Fruit fly (Drosophila melanogaster) whole organism, prepupa: ENCODE data around the gene m-cup.
A peak's percentile ranks its signal among the peaks of the same experiment; 100 is the strongest.

Experiments
- Blimp-1 ChIP-seq: fragments of 200-800 bp; sonication (Bioruptor generic); optimal IDR thresholded peaks from 3 replicates; lab custom pipeline; 2017; ENCODE audit warnings: missing biosample characterization, missing genetic modification characterization, mild to moderate bottlenecking, moderate library complexity, missing genetic modification reagents
- CG11762 ChIP-seq: fragments of 200-800 bp; sonication (Bioruptor generic); optimal IDR thresholded peaks from 3 replicates; lab custom pipeline; 2016; ENCODE audit warnings: missing biosample characterization, missing genetic modification characterization; ENCODE audit not compliant: insufficient read depth
- CG1621 ChIP-seq: fragments of 200-800 bp; sonication (Bioruptor generic); optimal IDR thresholded peaks from 3 replicates; lab custom pipeline; 2018; ENCODE audit warnings: missing biosample characterization, mild to moderate bottlenecking, missing genetic modification characterization
- CG31627 ChIP-seq: fragments of 200-800 bp; sonication (Bioruptor generic); optimal IDR thresholded peaks from 3 replicates; lab custom pipeline; 2016; ENCODE audit warnings: missing biosample characterization, missing genetic modification characterization
- CG32006 ChIP-seq: fragments of 200-800 bp; sonication (Bioruptor generic); optimal IDR thresholded peaks from 3 replicates; lab custom pipeline; 2017; ENCODE audit warnings: missing biosample characterization, mild to moderate bottlenecking, missing genetic modification characterization
- CG3919 ChIP-seq: fragments of 200-800 bp; sonication (Bioruptor generic); optimal IDR thresholded peaks from 3 replicates; lab custom pipeline; 2016; ENCODE audit warnings: missing biosample characterization, missing genetic modification characterization
- CG6163 ChIP-seq: fragments of 200-800 bp; sonication (Bioruptor generic); IDR thresholded peaks from 3 replicates; pipeline ENCODE4 v1.3.6; 2022; ENCODE audit warnings: missing biosample characterization, missing genetic modification characterization
- CG6276 ChIP-seq: fragments of 200-800 bp; sonication (Bioruptor generic); optimal IDR thresholded peaks from 2 replicates; lab custom pipeline; 2017; ENCODE audit warnings: missing biosample characterization, mild to moderate bottlenecking, missing genetic modification characterization
- CG6792 ChIP-seq: fragments of 200-800 bp; sonication (Bioruptor generic); optimal IDR thresholded peaks from 3 replicates; lab custom pipeline; 2016; ENCODE audit warnings: missing biosample characterization, missing genetic modification characterization
- CG6808 ChIP-seq: fragments of 200-800 bp; sonication (Bioruptor generic); optimal IDR thresholded peaks from 3 replicates; lab custom pipeline; 2017; ENCODE audit warnings: missing biosample characterization, missing genetic modification characterization, mild to moderate bottlenecking, moderate library complexity, missing genetic modification reagents
- CG8319 ChIP-seq: fragments of 200-800 bp; sonication (Bioruptor generic); optimal IDR thresholded peaks from 3 replicates; lab custom pipeline; 2016; ENCODE audit warnings: missing biosample characterization, missing genetic modification characterization
- CG9139 ChIP-seq: fragments of 200-800 bp; sonication (Bioruptor generic); optimal IDR thresholded peaks from 3 replicates; lab custom pipeline; 2017; ENCODE audit warnings: missing biosample characterization, mild to moderate bottlenecking, missing genetic modification characterization
- Eip75B ChIP-seq: fragments of 200-800 bp; sonication (Bioruptor generic); optimal IDR thresholded peaks from 3 replicates; lab custom pipeline; 2016; ENCODE audit warnings: missing biosample characterization, missing genetic modification characterization
- Ets21C ChIP-seq: fragments of 200-800 bp; sonication (Bioruptor generic); optimal IDR thresholded peaks from 3 replicates; lab custom pipeline; 2016; ENCODE audit warnings: missing biosample characterization, missing genetic modification characterization
- Ets96B ChIP-seq: fragments of 200-800 bp; optimal IDR thresholded peaks from 2 replicates; lab custom pipeline; 2019; ENCODE audit warnings: missing biosample characterization, mild to moderate bottlenecking, missing genetic modification characterization, moderate library complexity
- Hr39 ChIP-seq: fragments of 200-800 bp; sonication (Bioruptor generic); optimal IDR thresholded peaks from 2 replicates; lab custom pipeline; 2016; ENCODE audit warnings: missing biosample characterization, missing genetic modification characterization
- Hr4 ChIP-seq: fragments of 200-800 bp; sonication (Bioruptor generic); optimal IDR thresholded peaks from 3 replicates; lab custom pipeline; 2016; ENCODE audit warnings: missing biosample characterization, missing genetic modification characterization
- Lpt ChIP-seq: fragments of 200-800 bp; sonication (Bioruptor generic); optimal IDR thresholded peaks from 3 replicates; lab custom pipeline; 2016; ENCODE audit warnings: missing biosample characterization, missing genetic modification characterization
- Sox102F ChIP-seq: fragments of 200-800 bp; sonication (Bioruptor generic); optimal IDR thresholded peaks from 2 replicates; lab custom pipeline; 2016; ENCODE audit warnings: missing biosample characterization, mild to moderate bottlenecking, missing genetic modification characterization
- Sox15 ChIP-seq: fragments of 200-800 bp; sonication (Bioruptor generic); optimal IDR thresholded peaks from 3 replicates; lab custom pipeline; 2016; ENCODE audit warnings: missing biosample characterization, missing genetic modification characterization
- acj6 ChIP-seq: fragments of 200-800 bp; sonication (Bioruptor generic); optimal IDR thresholded peaks from 3 replicates; lab custom pipeline; 2016; ENCODE audit warnings: missing biosample characterization, missing genetic modification characterization
- dac ChIP-seq: fragments of 200-800 bp; sonication (Bioruptor generic); optimal IDR thresholded peaks from 2 replicates; lab custom pipeline; 2017; ENCODE audit warnings: missing biosample characterization, mild to moderate bottlenecking, missing genetic modification characterization
- esn ChIP-seq: fragments of 200-800 bp; sonication (Bioruptor generic); optimal IDR thresholded peaks from 2 replicates; lab custom pipeline; 2016; ENCODE audit warnings: missing biosample characterization, mild to moderate bottlenecking, missing genetic modification characterization, moderate library complexity
- lz ChIP-seq: fragments of 200-800 bp; sonication (Bioruptor generic); optimal IDR thresholded peaks from 3 replicates; lab custom pipeline; 2016; ENCODE audit warnings: missing biosample characterization, missing genetic modification characterization
- net ChIP-seq: fragments of 200-800 bp; sonication (Bioruptor generic); optimal IDR thresholded peaks from 3 replicates; lab custom pipeline; 2016; ENCODE audit warnings: missing biosample characterization, missing genetic modification characterization
- salr ChIP-seq, 2 experiments: fragments of 200-800 bp; sonication (Bioruptor generic); optimal IDR thresholded peaks; 3 replicates each; lab custom pipeline; 2016 to 2018; ENCODE audit warnings: missing biosample characterization in 2 of 2, missing genetic modification characterization in 2 of 2, mild to moderate bottlenecking in 1 of 2
- spab ChIP-seq: fragments of 200-800 bp; sonication (Bioruptor generic); optimal IDR thresholded peaks from 2 replicates; lab custom pipeline; 2017; ENCODE audit warnings: missing biosample characterization, mild to moderate bottlenecking, missing genetic modification characterization, missing genetic modification reagents
- svp ChIP-seq: fragments of 200-800 bp; sonication (Bioruptor generic); peaks from one replicate; lab custom pipeline; 2016; ENCODE audit warnings: missing biosample characterization, missing genetic modification characterization
- topi ChIP-seq: fragments of 200-800 bp; sonication (Bioruptor generic); optimal IDR thresholded peaks from 3 replicates; lab custom pipeline; 2016; ENCODE audit warnings: missing biosample characterization, missing genetic modification characterization
- vri ChIP-seq: fragments of 200-800 bp; sonication (Bioruptor generic); optimal IDR thresholded peaks from 3 replicates; lab custom pipeline; 2016; ENCODE audit warnings: missing biosample characterization, mild to moderate bottlenecking, missing genetic modification characterization

m-cup gene

dm6 chr3R:17138699-17139098 lies 10.5 kb downstream of the m-cup start, which contains the start of gene CG5265:
TSS of gene CG5265 (plus strand) at chr3R:17138999.
- no peak for TF ChIP-seq Ets96B (tag; lab: Kevin White, UChicago)
- no peak for TF ChIP-seq Hr39
- no peak for TF ChIP-seq CG6792 (GFP tag; lab: Kevin White, UChicago)

dm6 chr3R:17137593-17137992 lies 11.6 kb downstream of the m-cup start, which contains the start of gene CG5255:
TSS of gene CG5255 (plus strand) at chr3R:17137893.
- no peak for TF ChIP-seq net
- no peak for TF ChIP-seq CG6276 (GFP tag; lab: Kevin White, UChicago)
- TF ChIP-seq CG6163: no peak
- no peak for TF ChIP-seq Eip75B (GFP tag; lab: Kevin White, UChicago)
- no peak for TF ChIP-seq CG6792 (GFP tag; lab: Kevin White, UChicago)
- TF ChIP-seq CG9139 (GFP tag; lab: Kevin White, UChicago): no peak
- no peak for TF ChIP-seq Sox102F
- TF ChIP-seq CG6808 (GFP tag; lab: Kevin White, UChicago): no peak
- TF ChIP-seq CG32006 (GFP tag; lab: Kevin White, UChicago): no peak
- TF ChIP-seq Blimp-1 (GFP tag; lab: Kevin White, UChicago): no peak
- TF ChIP-seq Hr39: no peak

- TF ChIP-seq dac (GFP tag; lab: Kevin White, UChicago) (no peak), vri (GFP tag; lab: Kevin White, UChicago) (peak; percentile 45), CG6163 (no peak), svp (GFP tag; lab: Kevin White, UChicago) (peak; percentile 46), CG31627 (GFP tag; lab: Kevin White, UChicago) (no peak)
Measured at dm6 chr3R:17135747-17136146, 13.5 kb downstream of the m-cup start, which contains the start of gene CG5246. TSS of gene CG5246 (plus strand) at chr3R:17136111.

dm6 chr3R:17133897-17134296 lies 15.3 kb downstream of the m-cup start, which contains the start of gene CG31267:
TSS of gene CG31267 (plus strand) at chr3R:17134197.
- TF ChIP-seq Lpt (GFP tag; lab: Kevin White, UChicago) (no peak), svp (GFP tag; lab: Kevin White, UChicago) (peak; percentile 14)
- TF ChIP-seq, all 60 proteins: peak for 1

- TF ChIP-seq salr (GFP tag; optimal IDR thresholded peaks at IDR 0.05; lab: Kevin White, UChicago): no peak
- TF ChIP-seq CG9139 (GFP tag; lab: Kevin White, UChicago): no peak
- TF ChIP-seq dac (GFP tag; lab: Kevin White, UChicago): no peak
- TF ChIP-seq net: no peak
- TF ChIP-seq CG6792 (GFP tag; lab: Kevin White, UChicago): no peak
- no peak for TF ChIP-seq CG1621 (tag; lab: Kevin White, UChicago)
- TF ChIP-seq Sox15 (GFP tag; lab: Kevin White, UChicago): no peak
- no peak for TF ChIP-seq CG6163
- TF ChIP-seq CG8319 (GFP tag; lab: Kevin White, UChicago): no peak
- TF ChIP-seq CG11762: no peak
- TF ChIP-seq acj6 (GFP tag; lab: Kevin White, UChicago): no peak
- TF ChIP-seq CG32006 (GFP tag; lab: Kevin White, UChicago): no peak
- TF ChIP-seq Ets96B (tag; lab: Kevin White, UChicago): no peak
- TF ChIP-seq topi: no peak
- TF ChIP-seq spab (GFP tag; lab: Kevin White, UChicago): no peak
- no peak for TF ChIP-seq lz (GFP tag; lab: Kevin White, UChicago)
- TF ChIP-seq esn: no peak
- no peak for TF ChIP-seq Ets21C (GFP tag; lab: Kevin White, UChicago)
Measured at dm6 chr3R:17132098-17132712, 17.0 kb downstream of the m-cup start, which contains the start of the genes CG4053 and CG31266. TSS of gene CG4053 (minus strand) at chr3R:17132198. TSS of gene CG31266 (plus strand) at chr3R:17132662.

- TF ChIP-seq CG3919 (GFP tag; lab: Kevin White, UChicago): no peak
- no peak for TF ChIP-seq salr (GFP tag; optimal IDR thresholded peaks at IDR 0.05; lab: Kevin White, UChicago)
- TF ChIP-seq Blimp-1 (GFP tag; lab: Kevin White, UChicago): no peak
- TF ChIP-seq CG11762: no peak
- no peak for TF ChIP-seq Ets21C (GFP tag; lab: Kevin White, UChicago)
- no peak for TF ChIP-seq CG6808 (GFP tag; lab: Kevin White, UChicago)
- no peak for TF ChIP-seq CG1621 (tag; lab: Kevin White, UChicago)
- no peak for TF ChIP-seq Hr4 (GFP tag; lab: Kevin White, UChicago)
- TF ChIP-seq Sox15 (GFP tag; lab: Kevin White, UChicago): no peak
Measured at dm6 chr3R:17130326-17130725, 18.9 kb downstream of the m-cup start, which contains the start of gene CG17475. TSS of gene CG17475 (minus strand) at chr3R:17130426.
